Worm (Caenorhabditis elegans) whole organism, L4/young adult: ENCODE data around the gene K10H10.9.

Experiments
- W03F9.2 ChIP-seq: fragments of 150-350 bp; optimal IDR thresholded peaks from 2 replicates; lab custom pipeline; 2014; ENCODE audit warnings: missing biosample characterization, missing genetic modification characterization
- dao-5 ChIP-seq: sonication (generic microtip); optimal IDR thresholded peaks from 2 replicates; lab custom pipeline; 2016; ENCODE audit warnings: missing genotype, missing genetic modification characterization, moderate library complexity, missing compliant biosample characterization

- TF ChIP-seq W03F9.2 (tag; lab: Kevin White, UChicago) (no peak), dao-5 (tag; lab: Kevin White, UChicago) (no peak)
Observed at ce11 chrII:14483813-14484212, 31.1 kb downstream of the K10H10.9 start.
